Worm (Caenorhabditis elegans): Measurements from ENCODE around the gene ptr-22.

ce11 chrV:18917396-18917795, 13.8 kb downstream of the ptr-22 start:
- no peak for TF ChIP-seq daf-12 (tag; optimal IDR thresholded peaks at IDR 0.05)
- TF ChIP-seq fos-1 (tag; optimal IDR thresholded peaks at IDR 0.05) = no peak
- TF ChIP-seq snpc-4 (tag; optimal IDR thresholded peaks at IDR 0.05) = no peak
- TF ChIP-seq lim-7 (GFP tag; IDR thresholded peaks at IDR 0.05) = no peak
- TF ChIP-seq spr-1 (tag; optimal IDR thresholded peaks at IDR 0.05) = no peak
- no peak for TF ChIP-seq php-3 (GFP tag; IDR thresholded peaks at IDR 0.05)
- no peak for TF ChIP-seq unc-62 (GFP tag; optimal IDR thresholded peaks at IDR 0.05 in 1 of 2)
- TF ChIP-seq unc-62 (tag; optimal IDR thresholded peaks at IDR 0.05) = no peak
- TF ChIP-seq F49E8.2 (tag; optimal IDR thresholded peaks at IDR 0.05; ENCODE audit: borderline replicate concordance) = no peak
